Fruit fly (Drosophila melanogaster) Kc167 (cell line): ENCODE data around the gene CG15528.

ENCODE experiments used
- Sin3A ChIP-seq: fragments of >200 bp; optimal IDR thresholded peaks from 2 replicates; lab custom pipeline; 2018; ENCODE audit warnings: missing external identifiers
- psq ChIP-seq: fragments of >200 bp; optimal IDR thresholded peaks from 2 replicates; lab custom pipeline; 2017; ENCODE audit warnings: missing external identifiers

- TF ChIP-seq Sin3A, result no peak
- no peak for TF ChIP-seq psq (lab: Kevin White, UChicago)
These were observed 37.4 kb downstream of the CG15528 start for dm6 chr3R:30014480-30014879.
